Worm (Caenorhabditis elegans) whole organism, L3 larva: ENCODE data around the gene msra-1.
A peak's percentile ranks its signal among the peaks of the same experiment; 100 is the strongest.

Experiments used
- aly-2 ChIP-seq: fragments of 150-350 bp; optimal IDR thresholded peaks from 2 replicates; lab custom pipeline; 2014; ENCODE audit warnings: missing biosample characterization, missing genetic modification characterization
- ama-1 ChIP-seq: fragments of 150-350 bp; optimal IDR thresholded peaks from 2 replicates; lab custom pipeline; 2018
- fos-1 ChIP-seq: fragments of 150-350 bp; optimal IDR thresholded peaks from 2 replicates; lab custom pipeline; 2014; ENCODE audit warnings: missing biosample characterization, missing genetic modification characterization
- hmg-11 ChIP-seq: sonication (generic microtip); optimal IDR thresholded peaks from 2 replicates; lab custom pipeline; 2016; ENCODE audit warnings: missing genetic modification characterization, missing compliant biosample characterization
- lin-15B ChIP-seq: fragments of 150-350 bp; optimal IDR thresholded peaks from 2 replicates; lab custom pipeline; 2014; ENCODE audit warnings: missing biosample characterization, missing genetic modification characterization
- nhr-12 ChIP-seq: fragments of 150-350 bp; optimal IDR thresholded peaks from 2 replicates; lab custom pipeline; 2014; ENCODE audit warnings: missing biosample characterization, missing genetic modification characterization
- nhr-25 ChIP-seq: sonication (generic microtip); optimal IDR thresholded peaks from 2 replicates; lab custom pipeline; 2017; ENCODE audit warnings: missing biosample characterization, missing genetic modification characterization
- nhr-43 ChIP-seq: sonication (generic microtip); optimal IDR thresholded peaks from 2 replicates; lab custom pipeline; 2016; ENCODE audit warnings: mild to moderate bottlenecking, missing genetic modification characterization, missing compliant biosample characterization; ENCODE audit not compliant: poor library complexity, severe bottlenecking
- nhr-77 ChIP-seq: fragments of 150-350 bp; optimal IDR thresholded peaks from 2 replicates; lab custom pipeline; 2014; ENCODE audit warnings: missing biosample characterization, missing genetic modification characterization
- skn-1 ChIP-seq: fragments of 150-350 bp; optimal IDR thresholded peaks from 2 replicates; lab custom pipeline; 2014; ENCODE audit warnings: missing biosample characterization, missing genetic modification characterization
- snpc-4 ChIP-seq: fragments of 150-350 bp; optimal IDR thresholded peaks from 2 replicates; lab custom pipeline; 2014; ENCODE audit warnings: missing biosample characterization, missing genetic modification characterization
- tbx-2 ChIP-seq: sonication (generic microtip); optimal IDR thresholded peaks from 2 replicates; lab custom pipeline; 2016; ENCODE audit warnings: mild to moderate bottlenecking, missing genetic modification characterization, missing compliant biosample characterization
- zag-1 ChIP-seq: fragments of 150-350 bp; optimal IDR thresholded peaks from 2 replicates; lab custom pipeline; 2014; ENCODE audit warnings: missing biosample characterization, missing genetic modification characterization
- ztf-11 ChIP-seq: fragments of 150-350 bp; optimal IDR thresholded peaks from 2 replicates; lab custom pipeline; 2014; ENCODE audit warnings: missing biosample characterization, missing genetic modification characterization

- no peak for TF ChIP-seq tbx-2 (tag; lab: Kevin White, UChicago)
- TF ChIP-seq nhr-12 = no peak
- no peak for TF ChIP-seq ztf-11
- no peak for TF ChIP-seq nhr-43 (tag; lab: Kevin White, UChicago)
- no peak for TF ChIP-seq lin-15B (tag; lab: Kevin White, UChicago)
- TF ChIP-seq fos-1 (tag; lab: Kevin White, UChicago) = no peak
- TF ChIP-seq ama-1 (lab: Kevin White, UChicago) = peak; percentile 84
- no peak for TF ChIP-seq nhr-25 (tag; lab: Kevin White, UChicago)
- TF ChIP-seq aly-2 = no peak
- TF ChIP-seq hmg-11 (tag; lab: Kevin White, UChicago) = no peak
- TF ChIP-seq skn-1 (tag; lab: Kevin White, UChicago) = no peak
- TF ChIP-seq nhr-77 (tag; lab: Kevin White, UChicago) = no peak
- no peak for TF ChIP-seq snpc-4 (tag; lab: Kevin White, UChicago)
- TF ChIP-seq zag-1 = no peak
These were observed 18.0 kb downstream of the msra-1 start for ce11 chrII:7345858-7346257.
